Fruit fly (Drosophila melanogaster) Kc167 (cell line): ENCODE measurements around the gene CG31683.
"Not testable (repeated sequence)": the region's sequence is repeated elsewhere in the genome, so short reads cannot be mapped to it uniquely, and the experiment has no call there.

Experiments
- Myc ChIP-seq: fragments of >200 bp; optimal IDR thresholded peaks from 2 replicates; lab custom pipeline; 2017; ENCODE audit warnings: missing external identifiers
- Sin3A ChIP-seq: fragments of >200 bp; optimal IDR thresholded peaks from 2 replicates; lab custom pipeline; 2018; ENCODE audit warnings: missing external identifiers
- h ChIP-seq: fragments of >200 bp; optimal IDR thresholded peaks from 3 replicates; lab custom pipeline; 2018; ENCODE audit warnings: missing external identifiers
- insv ChIP-seq: fragments of >200 bp; optimal IDR thresholded peaks from 3 replicates; lab custom pipeline; 2018; ENCODE audit warnings: missing external identifiers
- psq ChIP-seq: fragments of >200 bp; optimal IDR thresholded peaks from 2 replicates; lab custom pipeline; 2017; ENCODE audit warnings: missing external identifiers
- ttk ChIP-seq: sonication (Bioruptor generic); optimal IDR thresholded peaks from 2 replicates; lab custom pipeline; 2017; ENCODE audit warnings: missing external identifiers

Gene CG31683

dm6 chr2L:20464385-20464784 lies 14.6 kb upstream of the CG31683 start:
- TF ChIP-seq insv (lab: Kevin White, UChicago) (no peak), ttk (lab: Kevin White, UChicago) (no peak), Sin3A (lab: Kevin White, UChicago) (no peak), Myc (lab: Kevin White, UChicago) (no peak), h (lab: Kevin White, UChicago) (no peak), psq (no peak)

DNA sequence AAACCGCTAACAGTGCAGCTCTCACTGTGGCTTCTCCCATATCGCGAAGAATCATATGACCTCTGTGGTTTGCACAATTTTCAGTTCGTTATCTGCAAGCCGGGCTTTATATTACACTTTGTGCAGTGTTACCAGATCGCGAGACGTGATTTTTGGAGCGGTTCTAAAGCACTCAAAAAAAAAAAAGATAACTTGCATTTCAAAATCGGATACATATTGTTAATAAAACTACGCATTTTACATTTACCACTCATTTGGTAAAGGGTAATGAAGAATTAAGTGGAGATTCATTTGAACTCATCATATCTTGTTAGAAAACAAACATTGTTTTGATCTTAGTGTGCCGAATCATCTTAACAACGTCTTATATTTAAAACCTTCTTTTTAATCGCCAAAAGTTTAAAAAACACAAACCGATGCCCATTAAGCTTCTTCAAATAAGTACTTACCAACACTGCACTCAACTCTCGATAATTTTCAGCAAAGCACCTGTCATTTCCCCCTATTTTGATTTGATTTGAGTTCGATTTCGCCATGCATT lies 13.6 kb upstream of the CG31683 start, which contains the start of gene CG2493:
Gene CG2493, minus strand, starts transcription at position 129 of the 541 bp plus-strand sequence.
- TF ChIP-seq psq: no peak
- TF ChIP-seq Sin3A (lab: Kevin White, UChicago): no peak
- TF ChIP-seq ttk (lab: Kevin White, UChicago): no peak
- TF ChIP-seq insv (lab: Kevin White, UChicago): no peak
- TF ChIP-seq Myc (lab: Kevin White, UChicago): no peak
- no peak for TF ChIP-seq h (lab: Kevin White, UChicago)

dm6 chr2L:20458975-20459374 lies 9.2 kb upstream of the CG31683 start, which contains the start of the genes CG18858 and Cdc23:
Gene CG18858, minus strand, starts transcription at chr2L:20459075.
Gene Cdc23, plus strand, starts transcription at chr2L:20459342.
- not testable (repeated sequence) for TF ChIP-seq Sin3A, h, insv (lab: Kevin White, UChicago)

- no peak for TF ChIP-seq Sin3A (lab: Kevin White, UChicago)
- no peak for TF ChIP-seq ttk (lab: Kevin White, UChicago)
- TF ChIP-seq Myc (lab: Kevin White, UChicago): no peak
- TF ChIP-seq psq: no peak
- TF ChIP-seq h (lab: Kevin White, UChicago): no peak
- no peak for TF ChIP-seq insv (lab: Kevin White, UChicago)
These were observed 11.3 kb downstream of the CG31683 start for dm6 chr2L:20438474-20438873.

dm6 chr2L:20437873-20438272 lies 11.9 kb downstream of the CG31683 start:
- no peak for TF ChIP-seq Sin3A (lab: Kevin White, UChicago)
- no peak for TF ChIP-seq h (lab: Kevin White, UChicago)
- TF ChIP-seq Myc (lab: Kevin White, UChicago): no peak
- TF ChIP-seq psq: no peak
- no peak for TF ChIP-seq insv (lab: Kevin White, UChicago)
- TF ChIP-seq ttk (lab: Kevin White, UChicago): no peak

- no peak for TF ChIP-seq ttk (lab: Kevin White, UChicago)
- no peak for TF ChIP-seq psq
- no peak for TF ChIP-seq Sin3A (lab: Kevin White, UChicago)
- TF ChIP-seq insv (lab: Kevin White, UChicago): no peak
- no peak for TF ChIP-seq Myc (lab: Kevin White, UChicago)
- no peak for TF ChIP-seq h (lab: Kevin White, UChicago)
These were observed 14.6 kb downstream of the CG31683 start for dm6 chr2L:20435199-20435598.

- no peak for TF ChIP-seq insv (lab: Kevin White, UChicago)
- no peak for TF ChIP-seq Sin3A (lab: Kevin White, UChicago)
These were observed 15.0 kb downstream of the CG31683 start for dm6 chr2L:20434779-20435178.

DNA sequence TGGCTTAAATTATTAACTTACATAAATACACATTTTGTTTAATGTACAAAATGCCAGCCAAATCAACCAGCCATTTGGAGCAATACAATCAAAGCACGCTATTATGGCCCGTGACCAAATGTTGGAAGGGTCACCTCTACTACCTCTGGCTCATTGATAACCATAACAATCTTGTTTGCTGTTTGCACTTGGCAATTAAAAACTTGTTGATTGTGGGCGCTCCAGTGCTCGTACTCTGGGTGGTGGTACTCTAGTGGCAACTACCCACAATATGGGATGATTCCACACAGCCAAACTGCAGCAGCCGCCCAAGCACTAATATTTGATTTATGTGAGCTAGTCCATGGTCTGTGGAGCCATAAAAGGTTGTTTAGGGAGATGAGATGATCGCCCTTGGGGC lies 18.6 kb downstream of the CG31683 start:
- TF ChIP-seq psq: no peak
- no peak for TF ChIP-seq Sin3A (lab: Kevin White, UChicago)
- no peak for TF ChIP-seq Myc (lab: Kevin White, UChicago)
- no peak for TF ChIP-seq insv (lab: Kevin White, UChicago)
- no peak for TF ChIP-seq h (lab: Kevin White, UChicago)
- no peak for TF ChIP-seq ttk (lab: Kevin White, UChicago)

DNA sequence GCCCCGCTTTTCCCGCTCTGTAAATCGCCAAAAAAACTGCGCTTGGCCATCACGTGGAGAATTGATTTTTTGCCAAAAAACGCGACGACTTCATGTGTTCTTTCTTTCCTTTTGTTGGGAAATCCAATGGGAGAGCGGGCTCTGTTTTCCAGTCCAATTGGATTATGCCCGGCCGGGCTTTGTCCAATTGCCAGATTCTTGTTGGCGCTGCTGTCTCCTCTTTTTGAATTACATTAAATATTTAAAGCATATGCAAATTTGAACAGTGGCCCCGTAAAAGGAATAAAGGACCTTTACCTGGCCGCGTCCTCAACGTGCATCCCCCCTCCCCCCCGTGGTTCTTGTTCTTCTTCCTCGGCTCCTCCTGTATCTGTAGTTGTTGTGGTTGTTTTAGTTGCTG lies 20.3 kb downstream of the CG31683 start:
- no peak for TF ChIP-seq Sin3A (lab: Kevin White, UChicago)
- no peak for TF ChIP-seq insv (lab: Kevin White, UChicago)
- no peak for TF ChIP-seq Myc (lab: Kevin White, UChicago)
- no peak for TF ChIP-seq ttk (lab: Kevin White, UChicago)
- TF ChIP-seq psq: no peak
- no peak for TF ChIP-seq h (lab: Kevin White, UChicago)

DNA sequence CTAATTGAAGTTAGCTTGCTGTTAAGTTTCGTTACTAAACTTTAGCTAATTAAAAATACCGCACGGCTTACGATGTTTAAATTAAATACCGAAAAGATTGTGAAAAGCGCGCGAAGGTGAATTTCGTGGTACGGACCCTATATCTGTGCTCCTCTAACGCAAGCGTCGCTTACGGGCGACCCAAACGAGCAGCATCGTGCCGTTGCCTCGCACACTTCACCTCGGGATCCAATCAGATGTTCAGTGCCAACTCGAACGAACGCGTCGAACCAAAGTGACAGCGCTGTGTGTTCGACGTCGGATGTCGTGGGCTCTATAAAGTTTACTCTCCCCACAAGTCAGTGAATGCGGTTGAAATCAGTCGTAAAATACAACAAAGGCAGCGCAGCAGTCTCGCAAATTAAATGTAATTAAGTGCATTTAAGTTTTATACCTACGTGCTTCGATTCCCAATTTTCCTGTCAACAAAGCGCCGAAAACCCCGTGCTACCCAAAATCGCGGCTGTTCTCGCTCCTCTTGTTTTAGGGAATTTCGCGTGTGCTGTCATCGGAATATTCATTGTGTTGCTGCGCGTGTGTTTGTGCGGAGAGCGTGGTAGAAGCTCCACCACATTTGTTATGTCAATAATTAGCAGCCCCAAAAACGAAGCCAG lies 20.9 kb downstream of the CG31683 start:
- TF ChIP-seq insv (lab: Kevin White, UChicago) (no peak), h (lab: Kevin White, UChicago) (no peak), Myc (lab: Kevin White, UChicago) (no peak), ttk (lab: Kevin White, UChicago) (no peak), Sin3A (lab: Kevin White, UChicago) (no peak), psq (no peak)

DNA sequence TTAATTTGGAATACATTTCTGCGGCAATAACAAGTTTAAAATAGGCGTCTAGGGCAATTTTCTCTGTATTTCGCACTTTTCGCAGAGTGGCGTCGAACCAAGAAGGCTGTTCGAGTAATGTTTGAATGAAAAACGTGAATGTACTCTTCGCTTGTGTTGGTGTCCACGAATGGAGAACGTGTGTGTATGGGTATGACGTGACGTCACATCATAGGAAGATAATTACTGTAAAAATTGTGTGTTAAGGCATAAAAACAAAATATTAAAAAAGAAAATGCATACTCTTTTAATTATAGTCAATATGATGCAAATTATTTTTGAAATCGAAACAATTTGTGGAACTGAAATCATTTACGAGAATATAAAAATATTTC lies 21.4 kb downstream of the CG31683 start:
- TF ChIP-seq h (lab: Kevin White, UChicago) (no peak), ttk (lab: Kevin White, UChicago) (no peak), insv (lab: Kevin White, UChicago) (no peak), Myc (lab: Kevin White, UChicago) (no peak), psq (no peak), Sin3A (lab: Kevin White, UChicago) (no peak)

DNA sequence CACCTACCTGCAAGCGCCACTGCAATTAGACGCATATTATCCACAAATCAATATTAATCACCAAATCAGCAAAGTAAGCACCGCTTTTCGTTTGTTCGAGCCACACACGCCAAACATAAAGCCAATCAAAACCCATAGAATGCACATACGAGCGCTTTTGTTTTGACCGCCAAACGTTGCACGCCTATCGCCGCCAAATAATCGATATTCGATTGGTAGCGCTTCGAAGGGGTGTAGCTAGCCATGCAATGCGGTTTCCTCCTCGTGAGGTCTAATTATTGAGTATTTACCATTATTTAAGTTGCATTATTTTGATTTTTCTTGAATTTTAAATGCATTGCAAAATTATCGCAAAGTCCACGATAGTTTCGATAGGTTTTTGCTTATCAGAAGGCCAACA lies 22.4 kb downstream of the CG31683 start:
- TF ChIP-seq Sin3A (lab: Kevin White, UChicago): no peak
- TF ChIP-seq insv (lab: Kevin White, UChicago): no peak
- no peak for TF ChIP-seq ttk (lab: Kevin White, UChicago)
- no peak for TF ChIP-seq Myc (lab: Kevin White, UChicago)
- no peak for TF ChIP-seq psq
- TF ChIP-seq h (lab: Kevin White, UChicago): no peak
